Fruit fly (Drosophila melanogaster) whole organism, embryonic: ENCODE results near the gene RpS14a.

Experiments used
- Asciz ChIP-seq: fragments of 200-800 bp; sonication (Bioruptor generic); optimal IDR thresholded peaks from 2 replicates; lab custom pipeline; 2017; ENCODE audit warnings: missing biosample characterization, mild to moderate bottlenecking, missing genetic modification characterization, missing genetic modification reagents
- Bdp1 ChIP-seq: fragments of 200-800 bp; sonication (Bioruptor generic); optimal IDR thresholded peaks from 3 replicates; lab custom pipeline; 2016; ENCODE audit warnings: missing biosample characterization, missing genetic modification characterization
- CG11085 ChIP-seq: fragments of 200-800 bp; sonication (Bioruptor generic); IDR thresholded peaks from 2 replicates; pipeline ENCODE4 v1.3.6; 2022; ENCODE audit warnings: missing biosample characterization, missing genetic modification characterization
- CG11398 ChIP-seq: fragments of 200-800 bp; sonication (Bioruptor generic); optimal IDR thresholded peaks from 2 replicates; lab custom pipeline; 2016; ENCODE audit warnings: missing biosample characterization, missing genetic modification characterization
- CG11695 ChIP-seq: fragments of 200-800 bp; sonication (Bioruptor generic); IDR thresholded peaks from 3 replicates; pipeline ENCODE4 v1.3.6; 2022; ENCODE audit warnings: missing biosample characterization, missing genetic modification characterization
- CG15514 ChIP-seq: fragments of 200-800 bp; sonication (Bioruptor generic); optimal IDR thresholded peaks from 3 replicates; lab custom pipeline; 2017; ENCODE audit warnings: missing biosample characterization, missing genetic modification characterization, mild to moderate bottlenecking, moderate library complexity, missing genetic modification reagents
- CG16815 ChIP-seq: fragments of 200-800 bp; sonication (Bioruptor generic); optimal IDR thresholded peaks from 3 replicates; lab custom pipeline; 2017; ENCODE audit warnings: missing biosample characterization, mild to moderate bottlenecking, missing genetic modification characterization
- CG17361 ChIP-seq: fragments of 200-800 bp; sonication (Bioruptor generic); IDR thresholded peaks from 3 replicates; pipeline ENCODE4 v1.3.6; 2022; ENCODE audit warnings: missing biosample characterization, missing genetic modification characterization
- CG17912 ChIP-seq: fragments of 200-800 bp; sonication (Bioruptor generic); optimal IDR thresholded peaks from 2 replicates; lab custom pipeline; 2018; ENCODE audit warnings: missing biosample characterization, mild to moderate bottlenecking, missing genetic modification characterization
- CG18011 ChIP-seq: fragments of 200-800 bp; sonication (Bioruptor generic); optimal IDR thresholded peaks from 2 replicates; lab custom pipeline; 2017; ENCODE audit warnings: missing biosample characterization, missing genetic modification characterization, mild to moderate bottlenecking, moderate library complexity, missing genotype
- CG2202 ChIP-seq: fragments of 200-800 bp; sonication (Bioruptor generic); optimal IDR thresholded peaks from 2 replicates; lab custom pipeline; 2018; ENCODE audit warnings: missing biosample characterization, mild to moderate bottlenecking, missing genetic modification characterization
- CG34376 ChIP-seq: fragments of 200-800 bp; sonication (Bioruptor generic); optimal IDR thresholded peaks from 2 replicates; lab custom pipeline; 2018; ENCODE audit warnings: missing biosample characterization, mild to moderate bottlenecking, missing genetic modification characterization
- CG3838 ChIP-seq: fragments of 200-800 bp; sonication (Bioruptor generic); optimal IDR thresholded peaks from 3 replicates; lab custom pipeline; 2016; ENCODE audit warnings: missing biosample characterization, missing genetic modification characterization
- CG43689 ChIP-seq: fragments of 200-800 bp; sonication (Bioruptor generic); IDR thresholded peaks from 2 replicates; pipeline ENCODE4 v1.3.6; 2022; ENCODE audit warnings: missing biosample characterization, missing genetic modification characterization
- CG4707 ChIP-seq: fragments of 200-800 bp; sonication (Bioruptor generic); optimal IDR thresholded peaks from 2 replicates; lab custom pipeline; 2018; ENCODE audit warnings: missing biosample characterization, mild to moderate bottlenecking, missing genetic modification characterization, moderate library complexity
- CG5245 ChIP-seq: fragments of 200-800 bp; sonication (Bioruptor generic); optimal IDR thresholded peaks from 3 replicates; lab custom pipeline; 2016; ENCODE audit warnings: missing biosample characterization, missing genetic modification characterization
- CG7271 ChIP-seq: fragments of 200-800 bp; sonication (Bioruptor generic); optimal IDR thresholded peaks from 2 replicates; lab custom pipeline; 2018; ENCODE audit warnings: missing biosample characterization, mild to moderate bottlenecking, missing genetic modification characterization, moderate library complexity
- CG9215 ChIP-seq: fragments of 200-800 bp; sonication (Bioruptor generic); IDR thresholded peaks from 2 replicates; pipeline ENCODE4 v1.3.6; 2022; ENCODE audit warnings: missing biosample characterization, missing genetic modification characterization
- CHES-1-like ChIP-seq: fragments of 200-800 bp; sonication (Bioruptor generic); optimal IDR thresholded peaks from 2 replicates; lab custom pipeline; 2016; ENCODE audit warnings: missing biosample characterization, missing genetic modification characterization
- Deaf1 ChIP-seq: fragments of 200-800 bp; optimal IDR thresholded peaks from 3 replicates; lab custom pipeline; 2019; ENCODE audit warnings: missing biosample characterization, mild to moderate bottlenecking, missing genetic modification characterization, moderate library complexity
- Dll ChIP-seq: fragments of 200-800 bp; sonication (Bioruptor generic); IDR thresholded peaks from 4 replicates; pipeline ENCODE4 v1.3.6; 2022; ENCODE audit warnings: missing biosample characterization, missing genetic modification characterization; ENCODE audit not compliant: partially characterized antibody
- ERR ChIP-seq: fragments of 200-800 bp; sonication (Bioruptor generic); optimal IDR thresholded peaks from 2 replicates; lab custom pipeline; 2016; ENCODE audit warnings: missing biosample characterization, missing genetic modification characterization
- HLH4C ChIP-seq: fragments of 200-800 bp; sonication (Bioruptor generic); IDR thresholded peaks from 3 replicates; pipeline ENCODE4 v1.3.6; 2022; ENCODE audit warnings: missing biosample characterization, missing genetic modification characterization; ENCODE audit not compliant: partially characterized antibody
- Hand ChIP-seq: fragments of 200-800 bp; sonication (Bioruptor generic); optimal IDR thresholded peaks from 2 replicates; lab custom pipeline; 2017; ENCODE audit warnings: mild to moderate bottlenecking, missing biosample characterization, missing genetic modification reagents, missing genetic modification characterization
- Hey ChIP-seq: fragments of 200-800 bp; sonication (Bioruptor generic); optimal IDR thresholded peaks from 3 replicates; lab custom pipeline; 2018; ENCODE audit warnings: missing biosample characterization, mild to moderate bottlenecking, missing genetic modification characterization
- HmgZ ChIP-seq: fragments of 200-800 bp; sonication (Bioruptor generic); optimal IDR thresholded peaks from 2 replicates; lab custom pipeline; 2018; ENCODE audit warnings: missing biosample characterization, mild to moderate bottlenecking, missing genetic modification characterization
- Jarid2 ChIP-seq: fragments of 200-800 bp; sonication (Bioruptor generic); optimal IDR thresholded peaks from 3 replicates; lab custom pipeline; 2017; ENCODE audit warnings: mild to moderate bottlenecking, missing biosample characterization, missing genetic modification reagents, missing genetic modification characterization
- Med ChIP-seq: fragments of 200-800 bp; sonication (Bioruptor generic); peaks from one replicate; lab custom pipeline; 2016; ENCODE audit warnings: missing biosample characterization, missing genetic modification characterization, mild to moderate bottlenecking, inconsistent platforms, moderate library complexity
- ash1 ChIP-seq: fragments of 200-800 bp; sonication (Bioruptor generic); optimal IDR thresholded peaks from 2 replicates; lab custom pipeline; 2018; ENCODE audit warnings: missing biosample characterization, mild to moderate bottlenecking, missing genetic modification characterization
- bab2 ChIP-seq: fragments of 200-800 bp; sonication (Bioruptor generic); optimal IDR thresholded peaks from 2 replicates; lab custom pipeline; 2016; ENCODE audit warnings: missing biosample characterization, missing genetic modification characterization
- croc ChIP-seq: fragments of 200-800 bp; sonication (Bioruptor generic); conservative IDR thresholded peaks from 3 replicates; pipeline ENCODE4 v1.3.6; 2022; ENCODE audit warnings: missing biosample characterization, missing genetic modification characterization
- ftz-f1 ChIP-seq: fragments of 200-800 bp; sonication (Bioruptor generic); optimal IDR thresholded peaks from 2 replicates; lab custom pipeline; 2016; ENCODE audit warnings: missing biosample characterization, missing genetic modification characterization
- gro ChIP-seq: fragments of 200-800 bp; sonication (Bioruptor generic); optimal IDR thresholded peaks from 2 replicates; lab custom pipeline; 2016; ENCODE audit warnings: missing biosample characterization, missing genetic modification characterization
- gsb ChIP-seq: fragments of 200-800 bp; sonication (Bioruptor generic); IDR thresholded peaks from 2 replicates; pipeline ENCODE4 v1.3.6; 2022; ENCODE audit warnings: missing biosample characterization, missing genetic modification characterization
- gt ChIP-seq: fragments of 200-800 bp; sonication (Bioruptor generic); IDR thresholded peaks from 2 replicates; pipeline ENCODE4 v1.3.6; 2022; ENCODE audit warnings: missing biosample characterization, missing genetic modification characterization
- lola ChIP-seq, 3 experiments: fragments of >200 bp in 2 of 3; fragments of 200-800 bp in 1 of 3; sonication (Bioruptor generic) in 1 of 3; optimal IDR thresholded peaks; 2 replicates each; lab custom pipeline; 2017 to 2019; ENCODE audit warnings: missing biosample characterization in 3 of 3, missing genetic modification characterization in 3 of 3, mild to moderate bottlenecking in 1 of 3, moderate library complexity in 1 of 3
- nau ChIP-seq: fragments of 200-800 bp; sonication (Bioruptor generic); optimal IDR thresholded peaks from 3 replicates; lab custom pipeline; 2017; ENCODE audit warnings: missing biosample characterization, mild to moderate bottlenecking, missing genetic modification characterization, missing genetic modification reagents
- nmo ChIP-seq: fragments of 200-800 bp; sonication (Bioruptor generic); optimal IDR thresholded peaks from 2 replicates; lab custom pipeline; 2018; ENCODE audit warnings: missing biosample characterization, mild to moderate bottlenecking, missing genetic modification characterization, moderate library complexity
- prd ChIP-seq, 3 experiments: fragments of >200 bp in 2 of 3; fragments of 200-800 bp in 1 of 3; sonication (Bioruptor generic) in 1 of 3; optimal IDR thresholded peaks in 2 of 3; IDR thresholded peaks in 1 of 3; 2 replicates in 2 of 3; 3 replicates in 1 of 3; pipeline versions ENCODE4 v1.3.6 to Lab custom; 2017 to 2022; ENCODE audit warnings: missing biosample characterization in 1 of 3, missing genetic modification characterization in 1 of 3
- pros ChIP-seq: fragments of 200-800 bp; sonication (Bioruptor generic); optimal IDR thresholded peaks from 3 replicates; lab custom pipeline; 2019; ENCODE audit warnings: missing biosample characterization, mild to moderate bottlenecking, missing genetic modification characterization, moderate library complexity
- so ChIP-seq: fragments of 200-800 bp; sonication (Bioruptor generic); IDR thresholded peaks from 3 replicates; pipeline ENCODE4 v1.3.6; 2022; ENCODE audit warnings: missing biosample characterization, missing genetic modification characterization
- tap ChIP-seq: fragments of 200-800 bp; optimal IDR thresholded peaks from 3 replicates; lab custom pipeline; 2019; ENCODE audit warnings: missing biosample characterization, mild to moderate bottlenecking, missing genetic modification characterization, moderate library complexity
- tna ChIP-seq: fragments of 200-800 bp; sonication (Bioruptor generic); IDR thresholded peaks from 2 replicates; pipeline ENCODE4 v1.3.6; 2022; ENCODE audit warnings: missing biosample characterization, missing genetic modification characterization; ENCODE audit not compliant: partially characterized antibody
- trem ChIP-seq: fragments of 200-800 bp; optimal IDR thresholded peaks from 3 replicates; lab custom pipeline; 2019; ENCODE audit warnings: missing biosample characterization, mild to moderate bottlenecking, missing genetic modification characterization, moderate library complexity
- unpg ChIP-seq: fragments of 200-800 bp; sonication (Bioruptor generic); optimal IDR thresholded peaks from 3 replicates; lab custom pipeline; 2018; ENCODE audit warnings: missing biosample characterization, mild to moderate bottlenecking, missing genetic modification characterization, moderate library complexity
- vfl ChIP-seq: fragments of 200-800 bp; sonication (Bioruptor generic); optimal IDR thresholded peaks from 2 replicates; lab custom pipeline; 2016; ENCODE audit warnings: missing biosample characterization, missing genetic modification characterization
- vvl ChIP-seq: fragments of 200-800 bp; sonication (Bioruptor generic); IDR thresholded peaks from 2 replicates; pipeline ENCODE4 v1.3.6; 2022; ENCODE audit warnings: missing biosample characterization, missing genetic modification characterization
- z ChIP-seq: fragments of 200-800 bp; sonication (Bioruptor generic); IDR thresholded peaks from 3 replicates; pipeline ENCODE4 v1.3.6; 2022; ENCODE audit warnings: missing biosample characterization, missing genetic modification characterization
- zen ChIP-seq: fragments of 200-800 bp; sonication (Bioruptor generic); optimal IDR thresholded peaks from 3 replicates; lab custom pipeline; 2018; ENCODE audit warnings: missing biosample characterization, mild to moderate bottlenecking, missing genetic modification characterization, moderate library complexity

RpS14a gene

dm6 chrX:7934679-7935078 lies 1.1 kb downstream of the RpS14a start, which contains the start of gene RpS14b (continued):
- TF ChIP-seq CG43689 (GFP tag; lab: Robert Waterston, UW), result peak; percentile 8; the same call in 1 of the 2 replicates
- peak; percentile 1 for TF ChIP-seq CG4707 (GFP tag; lab: Kevin White, UChicago)
- 0 out of 2 replicates have a peak, but pooled peaks have one; percentile 33 for TF ChIP-seq tna (GFP tag; lab: Robert Waterston, UW)
- TF ChIP-seq ash1 (GFP tag; lab: Kevin White, UChicago), result peak; percentile 59
- peak; percentile 72; the same call in 1 of the 3 replicates for TF ChIP-seq so (GFP tag; lab: Robert Waterston, UW)
- peak; percentile 19 for TF ChIP-seq ERR (GFP tag; lab: Kevin White, UChicago)
- no peak for TF ChIP-seq gt
- TF ChIP-seq croc (GFP tag; lab: Robert Waterston, UW), result no peak
- no peak for TF ChIP-seq lola (GFP tag; optimal IDR thresholded peaks at IDR 0.05; lab: Kevin White, UChicago)
- peak; percentile 39 for TF ChIP-seq Asciz (GFP tag; lab: Kevin White, UChicago)
- TF ChIP-seq Dll (GFP tag; lab: Robert Waterston, UW), result peak; percentile 70
- TF ChIP-seq CG11085 (GFP tag; lab: Robert Waterston, UW), result peak; percentile 68
- TF ChIP-seq prd (optimal IDR thresholded peaks at IDR 0.05; lab: Kevin White, UChicago), result no peak
- peak; percentile 41; the same call in 1 of the 3 replicates for TF ChIP-seq prd (GFP tag; IDR thresholded peaks at IDR 0.05; lab: Robert Waterston, UW)
- TF ChIP-seq tap (tag; lab: Kevin White, UChicago), result no peak
- peak; percentile 51 for TF ChIP-seq unpg (GFP tag; lab: Kevin White, UChicago)
- peak; percentile 96 for TF ChIP-seq Med (GFP tag; lab: Kevin White, UChicago)
- TF ChIP-seq CG34376 (GFP tag; lab: Kevin White, UChicago), result peak; percentile 79
- peak; percentile 62 for TF ChIP-seq CG17912 (GFP tag; lab: Kevin White, UChicago)
- TF ChIP-seq CG2202 (tag; lab: Kevin White, UChicago), result no peak
- TF ChIP-seq CG7271 (tag; lab: Kevin White, UChicago), result peak; percentile 28
- TF ChIP-seq ftz-f1 (GFP tag; lab: Kevin White, UChicago), result no peak
- peak; percentile 30 for TF ChIP-seq nmo (GFP tag; lab: Kevin White, UChicago)
- TF ChIP-seq HmgZ, result peak; percentile 62
- peak; percentile 29 for TF ChIP-seq Jarid2
- TF ChIP-seq vvl (GFP tag; lab: Robert Waterston, UW), result peak; percentile 79
- no peak for TF ChIP-seq pros (GFP tag; lab: Kevin White, UChicago)
- peak; percentile 52 for TF ChIP-seq Hey (tag; lab: Kevin White, UChicago)
- TF ChIP-seq Hand (GFP tag; lab: Kevin White, UChicago), result no peak
- peak; percentile 22 for TF ChIP-seq Bdp1 (GFP tag; lab: Kevin White, UChicago)
- peak; percentile 20 for TF ChIP-seq CG5245 (GFP tag; lab: Kevin White, UChicago)
- peak; percentile 35 for TF ChIP-seq vfl
- TF ChIP-seq CHES-1-like (GFP tag; lab: Kevin White, UChicago), result peak; percentile 77
- peak; percentile 72 for TF ChIP-seq gro (GFP tag; lab: Kevin White, UChicago)
- TF ChIP-seq CG3838 (GFP tag; lab: Kevin White, UChicago), result no peak
- peak; percentile 51; the same call in 1 of the 2 replicates for TF ChIP-seq gsb (GFP tag; lab: Robert Waterston, UW)
- TF ChIP-seq CG11398 (GFP tag; lab: Kevin White, UChicago), result no peak
- TF ChIP-seq CG18011, result peak; percentile 62
- TF ChIP-seq nau (GFP tag; lab: Kevin White, UChicago), result peak; percentile 53
- TF ChIP-seq HLH4C (GFP tag; lab: Robert Waterston, UW), result peak; percentile 72
- no peak for TF ChIP-seq CG11695
- TF ChIP-seq zen (tag; lab: Kevin White, UChicago), result peak; percentile 25
- TF ChIP-seq CG17361 (GFP tag; lab: Robert Waterston, UW), result peak; percentile 30; the same call in 1 of the 3 replicates
- peak; percentile 79 for TF ChIP-seq CG15514 (GFP tag; lab: Kevin White, UChicago)
- no peak for TF ChIP-seq CG9215 (GFP tag; lab: Robert Waterston, UW)
- TF ChIP-seq trem, result peak; percentile 51
- TF ChIP-seq Deaf1 (tag; lab: Kevin White, UChicago), result peak; percentile 7
- no peak for TF ChIP-seq CG16815
- peak; percentile 48 for TF ChIP-seq bab2
- no peak for TF ChIP-seq z
